Fruit fly (Drosophila melanogaster) whole organism, pupa: Measurements from ENCODE around the gene CG13407.

ENCODE experiments used
- CG13204 ChIP-seq: fragments of 200-800 bp; sonication (Bioruptor generic); optimal IDR thresholded peaks from 2 replicates; lab custom pipeline; 2018; ENCODE audit warnings: missing biosample characterization, mild to moderate bottlenecking, missing genetic modification characterization, moderate library complexity
- CG14655 ChIP-seq: fragments of 200-800 bp; sonication (Bioruptor generic); optimal IDR thresholded peaks from 3 replicates; lab custom pipeline; 2017; ENCODE audit warnings: mild to moderate bottlenecking, missing biosample characterization, missing genetic modification reagents, missing genetic modification characterization
- CG15710 ChIP-seq: fragments of 200-800 bp; sonication (Bioruptor generic); optimal IDR thresholded peaks from 2 replicates; lab custom pipeline; 2018; ENCODE audit warnings: missing biosample characterization, mild to moderate bottlenecking, missing genetic modification characterization, moderate library complexity
- CG34367 ChIP-seq: fragments of 200-800 bp; sonication (Bioruptor generic); optimal IDR thresholded peaks from 2 replicates; lab custom pipeline; 2018; ENCODE audit warnings: missing biosample characterization, mild to moderate bottlenecking, missing genetic modification characterization
- CG4496 ChIP-seq: fragments of 200-800 bp; sonication (Bioruptor generic); IDR thresholded peaks from 3 replicates; pipeline ENCODE4 v1.3.6; 2022; ENCODE audit warnings: missing biosample characterization, missing genetic modification characterization
- CG9948 ChIP-seq: fragments of 200-800 bp; sonication (Bioruptor generic); optimal IDR thresholded peaks from 2 replicates; lab custom pipeline; 2018; ENCODE audit warnings: missing biosample characterization, mild to moderate bottlenecking, missing genetic modification characterization, moderate library complexity
- EcR ChIP-seq: fragments of 200-800 bp; sonication (Bioruptor generic); optimal IDR thresholded peaks from 3 replicates; lab custom pipeline; 2019; ENCODE audit warnings: missing biosample characterization, missing genetic modification characterization, mild to moderate bottlenecking, moderate library complexity, missing genetic modification reagents
- Ets98B ChIP-seq: fragments of 200-800 bp; sonication (Bioruptor generic); IDR thresholded peaks from 2 replicates; pipeline ENCODE4 v1.3.6; 2022; ENCODE audit warnings: missing biosample characterization, missing genetic modification characterization
- Pif1A ChIP-seq: fragments of 200-800 bp; sonication (Bioruptor generic); optimal IDR thresholded peaks from 3 replicates; lab custom pipeline; 2016; ENCODE audit warnings: missing biosample characterization, missing genetic modification characterization
- Snoo ChIP-seq: fragments of 200-800 bp; sonication (Bioruptor generic); optimal IDR thresholded peaks from 3 replicates; lab custom pipeline; 2017; ENCODE audit warnings: missing biosample characterization, mild to moderate bottlenecking, missing genetic modification characterization, inconsistent platforms
- gl ChIP-seq: fragments of 200-800 bp; sonication (Bioruptor generic); optimal IDR thresholded peaks from 2 replicates; lab custom pipeline; 2018; ENCODE audit warnings: missing biosample characterization, mild to moderate bottlenecking, missing genetic modification characterization
- rn ChIP-seq: fragments of 200-800 bp; sonication (Bioruptor generic); IDR thresholded peaks from 2 replicates; pipeline ENCODE4 v1.3.6; 2022; ENCODE audit warnings: missing biosample characterization, missing genetic modification characterization

DNA sequence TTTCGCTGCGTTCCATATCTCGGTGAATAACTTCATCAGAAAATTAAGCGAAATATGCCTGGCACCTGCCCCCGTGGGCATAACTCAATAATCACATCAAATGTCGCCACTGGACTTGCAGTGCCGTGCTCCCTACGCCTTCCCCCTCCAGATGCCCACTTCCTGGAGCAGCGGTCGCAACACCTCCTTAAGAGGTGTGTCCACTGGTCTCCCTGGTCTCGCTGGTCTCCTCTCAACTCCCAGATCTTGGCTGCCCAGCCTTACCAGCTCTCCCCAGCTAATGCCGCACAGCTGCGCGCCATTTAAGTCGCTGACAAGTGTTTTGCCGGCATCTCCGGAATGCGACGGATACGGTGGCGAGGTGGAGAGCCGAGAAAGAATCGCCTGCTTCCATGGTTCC is 32.3 kb downstream of the CG13407 start:
- no peak for TF ChIP-seq Pif1A
- no peak for TF ChIP-seq gl
- TF ChIP-seq CG15710 = no peak
- no peak for TF ChIP-seq CG13204
- no peak for TF ChIP-seq CG14655 (GFP tag; lab: Kevin White, UChicago)
- no peak for TF ChIP-seq rn (GFP tag; lab: Robert Waterston, UW)
- TF ChIP-seq EcR (GFP tag; lab: Kevin White, UChicago) = no peak
- no peak for TF ChIP-seq CG4496 (GFP tag; lab: Robert Waterston, UW)
- TF ChIP-seq CG9948 = no peak
- TF ChIP-seq Snoo (tag; lab: Kevin White, UChicago) = no peak
- no peak for TF ChIP-seq Ets98B (GFP tag; lab: Robert Waterston, UW)
- no peak for TF ChIP-seq CG34367
